Worm (Caenorhabditis elegans) whole organism, young adult: ENCODE results near the gene nhr-230.

ENCODE experiments used
- F33H1.4 ChIP-seq: fragments of 200-800 bp; sonication (Bioruptor generic); IDR thresholded peaks from 2 replicates; pipeline ENCODE4 v1.3.6; 2022; ENCODE audit warnings: missing genetic modification reagents, missing genetic modification characterization, missing compliant biosample characterization
- F57C9.4 ChIP-seq: sonication (generic microtip); optimal IDR thresholded peaks from 2 replicates; lab custom pipeline; 2017; ENCODE audit warnings: mild to moderate bottlenecking, missing genetic modification characterization, missing compliant biosample characterization
- T07F8.4 ChIP-seq: sonication (generic microtip); optimal IDR thresholded peaks from 2 replicates; lab custom pipeline; 2016; ENCODE audit warnings: mild to moderate bottlenecking, missing genetic modification characterization, moderate library complexity, missing compliant biosample characterization
- akir-1 ChIP-seq: fragments of 200-800 bp; sonication (Bioruptor generic); optimal IDR thresholded peaks from 2 replicates; lab custom pipeline; 2018; ENCODE audit warnings: mild to moderate bottlenecking, missing genetic modification characterization, moderate library complexity, missing compliant biosample characterization
- aptf-2 ChIP-seq: fragments of 200-800 bp; sonication (Bioruptor generic); conservative IDR thresholded peaks from 2 replicates; pipeline ENCODE4 v1.3.6; 2022; ENCODE audit warnings: missing genetic modification reagents, missing genetic modification characterization, missing compliant biosample characterization
- ceh-91 ChIP-seq: fragments of 200-800 bp; sonication (Bioruptor generic); IDR thresholded peaks from 2 replicates; pipeline ENCODE4 v1.3.6; 2022; ENCODE audit warnings: missing genetic modification reagents, missing genetic modification characterization, missing compliant biosample characterization
- dpl-1 ChIP-seq: fragments of 150-350 bp; optimal IDR thresholded peaks from 2 replicates; lab custom pipeline; 2014; ENCODE audit warnings: missing biosample characterization, missing genetic modification reagents, missing genetic modification characterization
- gei-17 ChIP-seq: fragments of 200-800 bp; sonication (Bioruptor generic); optimal IDR thresholded peaks from 2 replicates; lab custom pipeline; 2018; ENCODE audit warnings: mild to moderate bottlenecking, missing genetic modification characterization, missing compliant biosample characterization
- nhr-27 ChIP-seq: fragments of 200-800 bp; sonication (Bioruptor generic); optimal IDR thresholded peaks from 2 replicates; lab custom pipeline; 2018; ENCODE audit warnings: mild to moderate bottlenecking, missing genetic modification characterization, moderate library complexity, missing compliant biosample characterization
- sea-2 ChIP-seq: fragments of 200-800 bp; sonication (Bioruptor generic); IDR thresholded peaks from 2 replicates; pipeline ENCODE4 v1.3.6; 2022; ENCODE audit warnings: missing genetic modification characterization, missing compliant biosample characterization
- snpc-4 ChIP-seq, 5 experiments: fragments of 150-350 bp in 1 of 5; sonication (generic microtip) in 4 of 5; optimal IDR thresholded peaks; 2 replicates each; lab custom pipeline; 2014 to 2018; ENCODE audit warnings: missing genetic modification characterization in 5 of 5, missing biosample characterization in 3 of 5, antibody characterized with exemption in 2 of 5, mild to moderate bottlenecking in 2 of 5, missing compliant biosample characterization in 2 of 5, missing genotype in 2 of 5, moderate library complexity in 2 of 5, missing genetic modification reagents in 1 of 5
- tbx-9 ChIP-seq: sonication (generic microtip); optimal IDR thresholded peaks from 2 replicates; lab custom pipeline; 2016; ENCODE audit warnings: borderline replicate concordance, missing genetic modification characterization, inconsistent platforms, missing compliant biosample characterization
- tlf-1 ChIP-seq: fragments of 200-800 bp; sonication (Bioruptor generic); optimal IDR thresholded peaks from 2 replicates; lab custom pipeline; 2018; ENCODE audit warnings: mild to moderate bottlenecking, missing genetic modification characterization, missing compliant biosample characterization
- ztf-3 ChIP-seq: fragments of 200-800 bp; sonication (Bioruptor generic); optimal IDR thresholded peaks from 2 replicates; lab custom pipeline; 2018; ENCODE audit warnings: mild to moderate bottlenecking, missing genetic modification characterization, missing compliant biosample characterization

DNA sequence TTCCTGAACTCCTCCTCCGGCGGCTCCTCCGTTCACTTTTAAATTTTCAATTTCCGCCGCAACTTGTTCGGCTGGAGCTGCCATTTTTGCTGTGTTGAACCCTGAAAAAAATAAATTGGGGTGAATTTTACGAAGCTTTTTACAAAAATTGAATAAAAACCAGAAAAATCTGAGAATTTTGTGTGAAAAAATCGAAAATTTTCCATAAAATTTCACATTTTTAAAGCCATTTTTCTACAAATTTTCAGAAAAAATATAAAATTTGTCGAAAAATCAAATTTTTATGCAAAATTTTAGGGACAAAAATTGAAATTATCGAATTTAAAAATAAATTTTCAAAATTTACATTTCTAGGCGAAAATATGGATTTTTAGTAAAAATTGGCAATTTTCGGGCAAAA lies 12.5 kb downstream of the nhr-230 start, which contains the start of gene wars-1:
- no peak for TF ChIP-seq tlf-1 (GFP tag; lab: Kevin White, UChicago)
- no peak for TF ChIP-seq T07F8.4
- TF ChIP-seq gei-17 (GFP tag; lab: Kevin White, UChicago): no peak
- TF ChIP-seq snpc-4 (GFP tag; optimal IDR thresholded peaks at IDR 0.05; lab: Kevin White, UChicago): no peak
- TF ChIP-seq snpc-4 (tag; optimal IDR thresholded peaks at IDR 0.05; lab: Kevin White, UChicago): no peak
- TF ChIP-seq akir-1 (GFP tag; lab: Kevin White, UChicago): no peak
- no peak for TF ChIP-seq sea-2 (GFP tag; lab: Robert Waterston, UW)
- TF ChIP-seq F33H1.4 (GFP tag; lab: Robert Waterston, UW): no peak
- no peak for TF ChIP-seq F57C9.4 (tag; lab: Kevin White, UChicago)
- no peak for TF ChIP-seq tbx-9 (tag; lab: Kevin White, UChicago)
- no peak for TF ChIP-seq dpl-1 (GFP tag; lab: Kevin White, UChicago)
- TF ChIP-seq aptf-2 (GFP tag; lab: Robert Waterston, UW): no peak
- no peak for TF ChIP-seq ceh-91 (GFP tag; lab: Robert Waterston, UW)
- TF ChIP-seq ztf-3 (GFP tag; lab: Kevin White, UChicago): no peak
- TF ChIP-seq nhr-27 (tag; lab: Kevin White, UChicago): no peak
